Fruit fly (Drosophila melanogaster): Measurements from ENCODE around the gene Polr3F.

DNA sequence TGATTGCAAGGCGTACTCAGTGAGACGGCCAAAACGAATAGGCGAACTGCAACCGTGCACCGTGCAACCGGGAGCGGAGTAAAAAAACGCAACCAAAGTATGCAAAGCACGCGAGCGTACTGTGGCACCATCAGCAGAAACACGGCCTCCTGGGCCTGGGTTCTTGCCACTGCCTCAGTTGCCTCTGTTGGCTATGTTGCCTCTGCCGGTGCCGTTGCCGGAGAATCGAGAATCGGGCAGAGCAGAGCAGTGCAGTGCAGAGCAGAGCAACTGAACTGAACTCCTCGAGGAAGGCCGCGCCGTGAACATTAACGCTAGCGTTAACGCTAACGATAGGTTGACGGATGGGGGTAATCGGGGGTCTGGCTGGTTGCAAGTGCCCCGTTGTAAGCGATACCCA lies 43.2 kb downstream of the Polr3F start, which contains the start of gene CG34377:
- TF ChIP-seq OdsH (GFP tag; optimal IDR thresholded peaks at IDR 0.05) (no peak), esn (GFP tag; optimal IDR thresholded peaks at IDR 0.05) (no peak), Smox (GFP tag; optimal IDR thresholded peaks at IDR 0.05) (no peak), Lpt (GFP tag; optimal IDR thresholded peaks at IDR 0.05) (no peak), dac (GFP tag; optimal IDR thresholded peaks at IDR 0.05) (no peak), svp (GFP tag) (no peak), fd85E (GFP tag; optimal IDR thresholded peaks at IDR 0.05) (no peak), CG3032 (tag; optimal IDR thresholded peaks at IDR 0.05) (no peak)
